Worm (Caenorhabditis elegans) whole organism, mixed stage, embryonic: ENCODE measurements around the gene nhr-78.
A peak's percentile ranks its signal among the peaks of the same experiment; 100 is the strongest.

Source experiments
- M03D4.4 ChIP-seq: sonication (generic microtip); optimal IDR thresholded peaks from 2 replicates; lab custom pipeline; 2017; ENCODE audit warnings: mild to moderate bottlenecking, missing genetic modification characterization, missing compliant biosample characterization
- bed-3 ChIP-seq: fragments of 200-800 bp; sonication (Bioruptor generic); optimal IDR thresholded peaks from 3 replicates; lab custom pipeline; 2018; ENCODE audit warnings: mild to moderate bottlenecking, missing genetic modification characterization, moderate library complexity, missing compliant biosample characterization
- blmp-1 ChIP-seq: fragments of 150-350 bp; optimal IDR thresholded peaks from 2 replicates; lab custom pipeline; 2014; ENCODE audit warnings: missing biosample characterization, missing genetic modification characterization
- ceh-43 ChIP-seq: fragments of 200-800 bp; sonication (Bioruptor generic); optimal IDR thresholded peaks from 2 replicates; lab custom pipeline; 2018; ENCODE audit warnings: mild to moderate bottlenecking, missing genetic modification characterization, moderate library complexity, missing compliant biosample characterization
- ceh-83 ChIP-seq: fragments of 200-800 bp; sonication (Bioruptor generic); optimal IDR thresholded peaks from 2 replicates; lab custom pipeline; 2018; ENCODE audit warnings: mild to moderate bottlenecking, missing genetic modification characterization, missing compliant biosample characterization
- cnd-1 ChIP-seq: fragments of 200-800 bp; sonication (Bioruptor generic); optimal IDR thresholded peaks from 2 replicates; lab custom pipeline; 2018; ENCODE audit warnings: mild to moderate bottlenecking, missing genetic modification characterization, missing compliant biosample characterization
- drap-1 ChIP-seq: fragments of 200-800 bp; sonication (Bioruptor generic); optimal IDR thresholded peaks from 3 replicates; lab custom pipeline; 2018; ENCODE audit warnings: mild to moderate bottlenecking, missing genetic modification characterization, missing compliant biosample characterization
- elt-1 ChIP-seq: sonication (generic microtip); optimal IDR thresholded peaks from 2 replicates; lab custom pipeline; 2017; ENCODE audit warnings: missing genetic modification characterization, mild to moderate bottlenecking, missing compliant biosample characterization, antibody characterized with exemption, moderate library complexity, borderline replicate concordance; ENCODE audit not compliant: insufficient read depth
- elt-3 ChIP-seq: fragments of 150-350 bp; optimal IDR thresholded peaks from 2 replicates; lab custom pipeline; 2014; ENCODE audit warnings: missing biosample characterization, missing genetic modification characterization
- flh-1 ChIP-seq: fragments of 200-800 bp; sonication (Bioruptor generic); optimal IDR thresholded peaks from 2 replicates; lab custom pipeline; 2018; ENCODE audit warnings: mild to moderate bottlenecking, missing genetic modification characterization, moderate library complexity, missing compliant biosample characterization
- hlh-1 ChIP-seq: fragments of 150-350 bp; optimal IDR thresholded peaks from 2 replicates; lab custom pipeline; 2014; ENCODE audit warnings: missing biosample characterization, missing genetic modification reagents, missing genetic modification characterization
- lin-13 ChIP-seq: fragments of 150-350 bp; optimal IDR thresholded peaks from 2 replicates; lab custom pipeline; 2014; ENCODE audit warnings: missing biosample characterization, missing genetic modification characterization
- lin-32 ChIP-seq: fragments of 200-800 bp; sonication (Bioruptor generic); optimal IDR thresholded peaks from 2 replicates; lab custom pipeline; 2018; ENCODE audit warnings: mild to moderate bottlenecking, missing genetic modification characterization, missing compliant biosample characterization
- lsy-2 ChIP-seq: fragments of 150-350 bp; optimal IDR thresholded peaks from 2 replicates; lab custom pipeline; 2014; ENCODE audit warnings: missing biosample characterization, missing genetic modification characterization
- mab-5 ChIP-seq: fragments of 150-350 bp; optimal IDR thresholded peaks from 2 replicates; lab custom pipeline; 2014; ENCODE audit warnings: missing biosample characterization, missing genetic modification characterization
- mep-1 ChIP-seq: fragments of 150-350 bp; optimal IDR thresholded peaks from 2 replicates; lab custom pipeline; 2017; ENCODE audit warnings: missing biosample characterization, missing genetic modification reagents, missing genetic modification characterization, inconsistent platforms
- nhr-12 ChIP-seq: fragments of 150-350 bp; optimal IDR thresholded peaks from 2 replicates; lab custom pipeline; 2014; ENCODE audit warnings: missing biosample characterization, missing genetic modification characterization
- nhr-2 ChIP-seq: fragments of 150-350 bp; optimal IDR thresholded peaks from 2 replicates; lab custom pipeline; 2014; ENCODE audit warnings: missing biosample characterization, missing genetic modification characterization
- nhr-237 ChIP-seq: fragments of 150-350 bp; optimal IDR thresholded peaks from 2 replicates; lab custom pipeline; 2014; ENCODE audit warnings: missing biosample characterization, missing genetic modification characterization
- nhr-76 ChIP-seq: sonication (generic microtip); optimal IDR thresholded peaks from 2 replicates; lab custom pipeline; 2017; ENCODE audit warnings: missing biosample characterization, missing genetic modification characterization
- pha-4 ChIP-seq: fragments of 150-350 bp; optimal IDR thresholded peaks from 2 replicates; lab custom pipeline; 2018; ENCODE audit warnings: missing biosample characterization, missing genetic modification reagents, missing genetic modification characterization
- sem-2 ChIP-seq: fragments of 200-800 bp; sonication (Bioruptor generic); optimal IDR thresholded peaks from 2 replicates; lab custom pipeline; 2018; ENCODE audit warnings: mild to moderate bottlenecking, missing genetic modification characterization, missing compliant biosample characterization
- snpc-4 ChIP-seq: fragments of 150-350 bp; optimal IDR thresholded peaks from 2 replicates; lab custom pipeline; 2014; ENCODE audit warnings: missing biosample characterization, missing genetic modification characterization
- sptf-1 ChIP-seq: sonication (generic microtip); optimal IDR thresholded peaks from 2 replicates; lab custom pipeline; 2017; ENCODE audit warnings: mild to moderate bottlenecking, missing genetic modification characterization, moderate library complexity, missing compliant biosample characterization
- tbx-8 ChIP-seq: fragments of 200-800 bp; sonication (Bioruptor generic); optimal IDR thresholded peaks from 2 replicates; lab custom pipeline; 2018; ENCODE audit warnings: mild to moderate bottlenecking, missing genetic modification characterization, moderate library complexity, missing compliant biosample characterization
- unc-120 ChIP-seq: sonication (generic microtip); optimal IDR thresholded peaks from 2 replicates; lab custom pipeline; 2017; ENCODE audit warnings: missing genetic modification characterization, missing compliant biosample characterization; ENCODE audit not compliant: poor library complexity, severe bottlenecking
- unc-39 ChIP-seq: fragments of 150-350 bp; optimal IDR thresholded peaks from 2 replicates; lab custom pipeline; 2014; ENCODE audit warnings: missing biosample characterization, missing genetic modification characterization
- unc-62 ChIP-seq: fragments of 150-350 bp; optimal IDR thresholded peaks from 2 replicates; lab custom pipeline; 2014; ENCODE audit warnings: missing biosample characterization, missing genetic modification reagents, missing genetic modification characterization
- zip-8 ChIP-seq: fragments of 150-350 bp; optimal IDR thresholded peaks from 2 replicates; lab custom pipeline; 2014; ENCODE audit warnings: missing biosample characterization, missing genetic modification characterization
- ztf-11 ChIP-seq: fragments of 150-350 bp; optimal IDR thresholded peaks from 2 replicates; lab custom pipeline; 2014; ENCODE audit warnings: missing biosample characterization, missing genetic modification characterization

Gene nhr-78

ce11 chrIV:4316813-4317408 lies 39.2 kb upstream of the nhr-78 start, which contains the start of gene Y24D9B.1:
Y24D9B.1 (plus strand) TSS chrIV:4317358.
- no peak for TF ChIP-seq mab-5
- no peak for TF ChIP-seq ceh-83 (GFP tag; lab: Kevin White, UChicago)
- TF ChIP-seq elt-3 (tag; lab: Kevin White, UChicago) = no peak
- TF ChIP-seq snpc-4 (tag; lab: Kevin White, UChicago) = no peak
- TF ChIP-seq mep-1 (tag; lab: Kevin White, UChicago) = no peak
- TF ChIP-seq zip-8 = no peak
- no peak for TF ChIP-seq bed-3 (GFP tag; lab: Kevin White, UChicago)
- TF ChIP-seq drap-1 = no peak
- TF ChIP-seq unc-39 (tag; lab: Kevin White, UChicago) = no peak
- no peak for TF ChIP-seq ztf-11
- TF ChIP-seq nhr-2 (tag; lab: Kevin White, UChicago) = no peak
- TF ChIP-seq nhr-76 (tag; lab: Kevin White, UChicago) = no peak

ce11 chrIV:4307227-4307946 lies 29.7 kb upstream of the nhr-78 start, which contains the start of gene set-9:
set-9 (plus strand) TSS chrIV:4307896.
- TF ChIP-seq nhr-237 (tag; lab: Kevin White, UChicago) (no peak), sem-2 (GFP tag; lab: Kevin White, UChicago) (no peak), lsy-2 (tag; lab: Kevin White, UChicago) (peak; percentile 13), ceh-83 (GFP tag; lab: Kevin White, UChicago) (no peak)

ce11 chrIV:4306317-4306716 lies 28.6 kb upstream of the nhr-78 start:
- TF ChIP-seq unc-120 (tag; lab: Kevin White, UChicago) (no peak), flh-1 (no peak)

- TF ChIP-seq M03D4.4 (tag; lab: Kevin White, UChicago) (no peak), nhr-237 (tag; lab: Kevin White, UChicago) (no peak), sptf-1 (no peak), lin-13 (no peak), zip-8 (no peak), cnd-1 (tag; lab: Kevin White, UChicago) (no peak), ceh-43 (GFP tag; lab: Kevin White, UChicago) (no peak), unc-62 (GFP tag; lab: Kevin White, UChicago) (no peak), nhr-12 (tag; lab: Kevin White, UChicago) (no peak), lin-32 (GFP tag; lab: Kevin White, UChicago) (no peak), elt-1 (tag; lab: Kevin White, UChicago) (no peak)
These were observed 23.5 kb upstream of the nhr-78 start, which contains the start of gene lgc-22 for ce11 chrIV:4301202-4301601. lgc-22 (plus strand) TSS chrIV:4301306.

- TF ChIP-seq snpc-4 (tag; lab: Kevin White, UChicago) (no peak), nhr-2 (tag; lab: Kevin White, UChicago) (no peak), ztf-11 (no peak), nhr-237 (tag; lab: Kevin White, UChicago) (no peak), mep-1 (tag; lab: Kevin White, UChicago) (no peak), blmp-1 (tag; lab: Kevin White, UChicago) (no peak), unc-62 (GFP tag; lab: Kevin White, UChicago) (no peak), lin-13 (no peak), elt-3 (tag; lab: Kevin White, UChicago) (no peak), sem-2 (GFP tag; lab: Kevin White, UChicago) (no peak), bed-3 (GFP tag; lab: Kevin White, UChicago) (no peak), mab-5 (no peak), cnd-1 (tag; lab: Kevin White, UChicago) (no peak)
These were observed 22.3 kb upstream of the nhr-78 start for ce11 chrIV:4299994-4300393.

- TF ChIP-seq lin-32 (GFP tag; lab: Kevin White, UChicago) = no peak
- no peak for TF ChIP-seq mep-1 (tag; lab: Kevin White, UChicago)
- TF ChIP-seq tbx-8 (GFP tag; lab: Kevin White, UChicago) = no peak
- no peak for TF ChIP-seq hlh-1 (tag; lab: Kevin White, UChicago)
- no peak for TF ChIP-seq pha-4 (tag; lab: Kevin White, UChicago)
- no peak for TF ChIP-seq nhr-76 (tag; lab: Kevin White, UChicago)
These were observed 21.3 kb upstream of the nhr-78 start, which contains the start of gene F15E6.9 for ce11 chrIV:4298983-4299382. F15E6.9 (minus strand) TSS chrIV:4299083.
